Worm (Caenorhabditis elegans): Measurements from ENCODE around the gene F41H10.1.

F41H10.1 gene

DNA sequence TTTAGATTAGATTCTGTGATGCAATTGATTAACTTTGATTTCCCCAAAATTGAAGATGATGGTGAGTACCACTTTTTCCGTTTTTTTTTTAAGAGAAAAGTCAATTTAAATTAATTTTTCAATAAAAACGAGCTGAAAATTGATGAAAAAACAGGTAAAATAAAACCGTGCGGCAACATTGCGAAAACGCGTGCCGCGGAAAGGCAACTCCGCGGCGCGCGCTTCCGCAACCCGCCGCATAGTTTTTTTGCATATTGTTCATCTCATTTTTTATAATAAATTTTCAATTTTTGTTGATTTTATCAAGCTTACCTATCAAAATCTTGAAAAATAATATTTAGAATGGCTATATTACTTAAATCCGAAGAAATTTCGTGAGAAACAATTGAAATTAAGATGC, 11.8 kb upstream of the F41H10.1 start:
- TF ChIP-seq egl-13 (tag; optimal IDR thresholded peaks at IDR 0.05) (no peak), F16B12.6 (tag; optimal IDR thresholded peaks at IDR 0.05) (no peak), ceh-90 (tag; optimal IDR thresholded peaks at IDR 0.05) (no peak), nhr-84 (tag; optimal IDR thresholded peaks at IDR 0.05) (no peak), lin-35 (GFP tag; optimal IDR thresholded peaks at IDR 0.05) (no peak), nhr-77 (tag; optimal IDR thresholded peaks at IDR 0.05) (no peak), efl-1 (optimal IDR thresholded peaks at IDR 0.05) (no peak), efl-1 (GFP tag; optimal IDR thresholded peaks at IDR 0.05 in 1 of 2) (no peak), tlp-1 (tag; optimal IDR thresholded peaks at IDR 0.05) (no peak), pag-3 (tag; optimal IDR thresholded peaks at IDR 0.05; ENCODE audit: borderline replicate concordance, insufficient read depth) (no peak), nhr-28 (tag; optimal IDR thresholded peaks at IDR 0.05) (no peak), Y116A8C.19 (tag; optimal IDR thresholded peaks at IDR 0.05; ENCODE audit: borderline replicate concordance) (no peak), aly-2 (tag; optimal IDR thresholded peaks at IDR 0.05) (no peak), ama-1 (optimal IDR thresholded peaks at IDR 0.05) (no peak), hlh-4 (tag; optimal IDR thresholded peaks at IDR 0.05) (no peak), rnt-1 (tag; optimal IDR thresholded peaks at IDR 0.05) (no peak), nhr-71 (tag; optimal IDR thresholded peaks at IDR 0.05) (no peak)

DNA sequence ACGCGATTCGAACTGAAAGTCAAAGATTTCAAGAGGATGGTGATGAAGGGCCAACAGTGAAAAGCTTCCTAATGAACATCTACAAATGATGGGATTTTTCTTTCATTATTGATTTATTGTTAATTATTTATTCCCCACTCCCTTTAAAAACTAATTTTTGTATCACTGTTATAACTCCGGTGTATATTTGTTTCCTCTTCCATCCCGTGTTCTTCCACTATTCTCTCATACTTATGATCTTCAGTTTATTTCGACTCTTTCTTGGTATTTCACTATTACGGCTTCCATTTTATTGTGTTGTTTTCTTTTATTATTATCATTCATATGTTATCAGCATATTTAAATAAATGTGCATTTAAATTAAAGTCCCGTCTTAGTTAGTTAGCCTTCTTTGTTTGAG, 8.4 kb upstream of the F41H10.1 start:
- TF ChIP-seq nhr-47 (tag; optimal IDR thresholded peaks at IDR 0.05), result no peak
- no peak for TF ChIP-seq rnt-1 (tag; optimal IDR thresholded peaks at IDR 0.05)
- TF ChIP-seq xbp-1 (tag; optimal IDR thresholded peaks at IDR 0.05), result no peak
- no peak for TF ChIP-seq mef-2 (tag; optimal IDR thresholded peaks at IDR 0.05)

DNA sequence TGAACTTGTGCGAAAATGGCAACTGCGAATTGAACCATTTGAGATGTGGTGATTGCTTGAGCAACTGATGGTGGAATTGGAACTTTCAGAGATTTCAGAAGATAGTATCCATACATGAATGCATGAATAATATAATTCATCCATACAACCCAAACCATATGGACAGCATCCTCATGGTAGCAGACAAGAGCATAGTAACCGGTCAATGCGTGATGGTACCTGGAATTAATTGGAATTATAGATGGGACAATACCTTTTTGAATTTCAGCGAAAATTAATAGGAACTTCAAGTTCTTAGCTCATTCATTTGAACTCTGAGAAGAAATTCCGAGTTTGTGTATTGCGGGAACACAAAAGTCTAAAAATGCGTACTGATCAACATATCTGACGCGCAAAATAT, 7.8 kb upstream of the F41H10.1 start:
- TF ChIP-seq ceh-63 (GFP tag; optimal IDR thresholded peaks at IDR 0.05), result no peak
- no peak for TF ChIP-seq sptf-1 (tag; optimal IDR thresholded peaks at IDR 0.05)
- no peak for TF ChIP-seq aha-1 (tag; optimal IDR thresholded peaks at IDR 0.05)
- no peak for TF ChIP-seq dsc-1 (tag; optimal IDR thresholded peaks at IDR 0.05)

ce11 chrIV:5377062-5377461, 5.6 kb upstream of the F41H10.1 start, which contains the start of gene elo-5:
Gene elo-5, minus strand, starts transcription at chrIV:5377117.
- no peak for TF ChIP-seq irx-1 (tag; optimal IDR thresholded peaks at IDR 0.05)
- TF ChIP-seq ceh-63 (GFP tag; optimal IDR thresholded peaks at IDR 0.05), result no peak
- peak; percentile 55 for TF ChIP-seq elt-2 (tag; optimal IDR thresholded peaks at IDR 0.05)
- no peak for TF ChIP-seq nhr-90 (tag; optimal IDR thresholded peaks at IDR 0.05; ENCODE audit: poor library complexity)

ce11 chrIV:5380140-5380539, 2.6 kb upstream of the F41H10.1 start:
- no peak for TF ChIP-seq nhr-77 (tag; optimal IDR thresholded peaks at IDR 0.05)
- peak; percentile 61 for TF ChIP-seq elt-2 (tag; optimal IDR thresholded peaks at IDR 0.05)
- no peak for TF ChIP-seq mep-1 (tag; optimal IDR thresholded peaks at IDR 0.05)

DNA sequence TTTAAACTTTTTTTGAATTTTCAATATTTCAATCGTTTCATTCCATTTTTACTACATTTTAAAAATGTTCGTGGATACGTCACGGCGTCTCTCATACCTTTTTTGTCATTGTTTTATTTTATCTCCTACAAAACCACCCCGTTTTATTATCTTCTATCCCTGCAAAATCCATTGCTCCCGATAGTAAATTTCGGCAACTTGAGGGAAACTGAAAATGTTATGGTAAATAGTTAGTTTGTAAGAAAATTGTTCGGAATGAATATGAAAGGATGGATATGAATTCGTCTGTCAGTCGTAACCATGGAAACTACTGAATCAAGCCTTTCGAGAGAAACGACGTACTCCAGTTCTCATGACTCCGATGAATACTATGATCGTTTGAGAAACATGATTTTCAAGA, 1.4 kb upstream of the F41H10.1 start, which contains the start of gene F41H10.2:
Gene F41H10.2, plus strand, starts transcription at position 301 of the 400 bp plus-strand sequence.
- TF ChIP-seq lin-15B (tag; optimal IDR thresholded peaks at IDR 0.05) (no peak), nhr-19 (GFP tag; conservative IDR thresholded peaks at IDR 0.05) (no peak), mep-1 (tag; optimal IDR thresholded peaks at IDR 0.05) (no peak), swsn-7 (tag; optimal IDR thresholded peaks at IDR 0.05) (no peak), efl-1 (optimal IDR thresholded peaks at IDR 0.05) (no peak), efl-1 (GFP tag; optimal IDR thresholded peaks at IDR 0.05 in 1 of 2) (peak in 1 of 2 experiments; percentile 82), egl-13 (tag; optimal IDR thresholded peaks at IDR 0.05) (no peak), pag-3 (tag; optimal IDR thresholded peaks at IDR 0.05; ENCODE audit: borderline replicate concordance, insufficient read depth) (no peak)

ce11 chrIV:5385020-5385419, 2.3 kb downstream of the F41H10.1 start, which contains the start of gene F41H10.12:
Gene F41H10.12, plus strand, starts transcription at chrIV:5385320.
- TF ChIP-seq nhr-77 (tag; optimal IDR thresholded peaks at IDR 0.05) (no peak), egl-27 (tag; optimal IDR thresholded peaks at IDR 0.05) (no peak), unc-130 (tag; optimal IDR thresholded peaks at IDR 0.05) (no peak), ets-5 (GFP tag; IDR thresholded peaks at IDR 0.05) (no peak), tbx-2 (tag; optimal IDR thresholded peaks at IDR 0.05) (no peak), efl-3 (GFP tag; optimal IDR thresholded peaks at IDR 0.05) (no peak), fos-1 (tag; optimal IDR thresholded peaks at IDR 0.05) (no peak), rnt-1 (tag; optimal IDR thresholded peaks at IDR 0.05) (no peak), ama-1 (optimal IDR thresholded peaks at IDR 0.05) (no peak), ceh-90 (tag; optimal IDR thresholded peaks at IDR 0.05) (no peak)
